Fruit fly (Drosophila melanogaster) whole organism, embryonic: ENCODE measurements around the gene CG3091.

ENCODE experiments used
- CG10267 ChIP-seq: fragments of 200-800 bp; sonication (Bioruptor generic); optimal IDR thresholded peaks from 2 replicates; lab custom pipeline; 2018; ENCODE audit warnings: missing biosample characterization, mild to moderate bottlenecking, missing genetic modification characterization, moderate library complexity
- CG10274 ChIP-seq: fragments of 200-800 bp; sonication (Bioruptor generic); optimal IDR thresholded peaks from 3 replicates; lab custom pipeline; 2017; ENCODE audit warnings: missing biosample characterization, mild to moderate bottlenecking, missing genetic modification characterization
- CG10565 ChIP-seq: fragments of 200-800 bp; sonication (Bioruptor generic); optimal IDR thresholded peaks from 3 replicates; lab custom pipeline; 2016; ENCODE audit warnings: missing biosample characterization, mild to moderate bottlenecking, missing genetic modification characterization
- CG11085 ChIP-seq: fragments of 200-800 bp; sonication (Bioruptor generic); IDR thresholded peaks from 2 replicates; pipeline ENCODE4 v1.3.6; 2022; ENCODE audit warnings: missing biosample characterization, missing genetic modification characterization
- CG11504 ChIP-seq: fragments of 200-800 bp; sonication (Bioruptor generic); optimal IDR thresholded peaks from 3 replicates; lab custom pipeline; 2019; ENCODE audit warnings: missing biosample characterization, mild to moderate bottlenecking, missing genetic modification characterization, moderate library complexity
- CG13287 ChIP-seq: fragments of 200-800 bp; sonication (Bioruptor generic); IDR thresholded peaks from 2 replicates; pipeline ENCODE4 v1.3.6; 2022; ENCODE audit warnings: missing biosample characterization, missing genetic modification characterization; ENCODE audit not compliant: partially characterized antibody
- CG15514 ChIP-seq: fragments of 200-800 bp; sonication (Bioruptor generic); optimal IDR thresholded peaks from 3 replicates; lab custom pipeline; 2017; ENCODE audit warnings: missing biosample characterization, missing genetic modification characterization, mild to moderate bottlenecking, moderate library complexity, missing genetic modification reagents
- CG2120 ChIP-seq: fragments of 200-800 bp; sonication (Bioruptor generic); optimal IDR thresholded peaks from 3 replicates; lab custom pipeline; 2016; ENCODE audit warnings: missing biosample characterization, missing genetic modification characterization
- CG33213 ChIP-seq: fragments of 200-800 bp; sonication (Bioruptor generic); optimal IDR thresholded peaks from 3 replicates; lab custom pipeline; 2016; ENCODE audit warnings: missing biosample characterization, missing genetic modification characterization
- CG3838 ChIP-seq: fragments of 200-800 bp; sonication (Bioruptor generic); optimal IDR thresholded peaks from 3 replicates; lab custom pipeline; 2016; ENCODE audit warnings: missing biosample characterization, missing genetic modification characterization
- CG4730 ChIP-seq: fragments of 200-800 bp; sonication (Bioruptor generic); IDR thresholded peaks from 2 replicates; pipeline ENCODE4 v1.3.6; 2022; ENCODE audit warnings: missing biosample characterization, missing genetic modification characterization
- CG6765 ChIP-seq: fragments of 200-800 bp; sonication (Bioruptor generic); optimal IDR thresholded peaks from 3 replicates; lab custom pipeline; 2017; ENCODE audit warnings: missing biosample characterization, mild to moderate bottlenecking, missing genetic modification characterization
- CG8089 ChIP-seq: fragments of 200-800 bp; sonication (Bioruptor generic); optimal IDR thresholded peaks from 3 replicates; lab custom pipeline; 2016; ENCODE audit warnings: missing biosample characterization, missing genetic modification characterization
- CG8290 ChIP-seq, 3 experiments: fragments of 200-800 bp; sonication (Bioruptor generic); optimal IDR thresholded peaks; 2 replicates each; lab custom pipeline; 2016 to 2019; ENCODE audit warnings: missing biosample characterization in 3 of 3, missing genetic modification characterization in 3 of 3, mild to moderate bottlenecking in 2 of 3, moderate library complexity in 1 of 3
- CG8924 ChIP-seq: fragments of 200-800 bp; optimal IDR thresholded peaks from 3 replicates; lab custom pipeline; 2019; ENCODE audit warnings: missing biosample characterization, mild to moderate bottlenecking, missing genetic modification characterization, moderate library complexity
- CG8944 ChIP-seq: fragments of 200-800 bp; sonication (Bioruptor generic); optimal IDR thresholded peaks from 3 replicates; lab custom pipeline; 2016; ENCODE audit warnings: missing biosample characterization, missing genetic modification characterization
- CG9215 ChIP-seq: fragments of 200-800 bp; sonication (Bioruptor generic); IDR thresholded peaks from 2 replicates; pipeline ENCODE4 v1.3.6; 2022; ENCODE audit warnings: missing biosample characterization, missing genetic modification characterization
- CG9727 ChIP-seq: fragments of 200-800 bp; sonication (Bioruptor generic); optimal IDR thresholded peaks from 3 replicates; lab custom pipeline; 2017; ENCODE audit warnings: missing biosample characterization, mild to moderate bottlenecking, missing genetic modification characterization
- D19A ChIP-seq: fragments of 200-800 bp; optimal IDR thresholded peaks from 3 replicates; lab custom pipeline; 2019; ENCODE audit warnings: missing biosample characterization, mild to moderate bottlenecking, missing genetic modification characterization, moderate library complexity
- Deaf1 ChIP-seq: fragments of 200-800 bp; optimal IDR thresholded peaks from 3 replicates; lab custom pipeline; 2019; ENCODE audit warnings: missing biosample characterization, mild to moderate bottlenecking, missing genetic modification characterization, moderate library complexity
- Ets97D ChIP-seq: fragments of 200-800 bp; sonication (Bioruptor generic); optimal IDR thresholded peaks from 3 replicates; lab custom pipeline; 2016; ENCODE audit warnings: missing biosample characterization, missing genetic modification characterization
- H2.0 ChIP-seq: fragments of 200-800 bp; sonication (Bioruptor generic); IDR thresholded peaks from 2 replicates; pipeline ENCODE4 v1.3.6; 2022; ENCODE audit warnings: missing biosample characterization, missing genetic modification characterization
- HHEX ChIP-seq: fragments of 200-800 bp; sonication (Bioruptor generic); optimal IDR thresholded peaks from 3 replicates; lab custom pipeline; 2017; ENCODE audit warnings: missing biosample characterization, mild to moderate bottlenecking, missing genetic modification characterization, missing genetic modification reagents
- HLH3B ChIP-seq: fragments of 200-800 bp; sonication (Bioruptor generic); IDR thresholded peaks from 2 replicates; pipeline ENCODE4 v1.3.6; 2022; ENCODE audit warnings: missing biosample characterization, missing genetic modification characterization
- Meics ChIP-seq: fragments of 200-800 bp; sonication (Bioruptor generic); optimal IDR thresholded peaks from 2 replicates; lab custom pipeline; 2017; ENCODE audit warnings: missing biosample characterization, mild to moderate bottlenecking, missing genetic modification characterization
- Myb ChIP-seq: fragments of 200-800 bp; sonication (Bioruptor generic); optimal IDR thresholded peaks from 2 replicates; lab custom pipeline; 2016; ENCODE audit warnings: missing biosample characterization, missing genetic modification characterization
- az2 ChIP-seq: fragments of 200-800 bp; sonication (Bioruptor generic); optimal IDR thresholded peaks from 3 replicates; lab custom pipeline; 2016; ENCODE audit warnings: missing biosample characterization, missing genetic modification characterization
- bbx ChIP-seq: fragments of 200-800 bp; sonication (Bioruptor generic); IDR thresholded peaks from 2 replicates; pipeline ENCODE4 v1.3.6; 2022; ENCODE audit warnings: missing biosample characterization, missing genetic modification characterization; ENCODE audit not compliant: partially characterized antibody
- chm ChIP-seq: fragments of 200-800 bp; sonication (Bioruptor generic); IDR thresholded peaks from 2 replicates; pipeline ENCODE4 v1.3.6; 2022; ENCODE audit warnings: missing biosample characterization, missing genetic modification characterization
- crc ChIP-seq: fragments of 200-800 bp; sonication (Bioruptor generic); optimal IDR thresholded peaks from 2 replicates; lab custom pipeline; 2016; ENCODE audit warnings: missing biosample characterization, missing genetic modification characterization
- ewg ChIP-seq: fragments of 200-800 bp; sonication (Bioruptor generic); optimal IDR thresholded peaks from 3 replicates; lab custom pipeline; 2017; ENCODE audit warnings: mild to moderate bottlenecking, missing biosample characterization, missing genetic modification reagents, missing genetic modification characterization
- fd96Cb ChIP-seq: fragments of 200-800 bp; sonication (Bioruptor generic); optimal IDR thresholded peaks from 2 replicates; lab custom pipeline; 2018; ENCODE audit warnings: missing biosample characterization, mild to moderate bottlenecking, missing genetic modification characterization, moderate library complexity
- fru ChIP-seq: fragments of >200 bp; optimal IDR thresholded peaks from 2 replicates; lab custom pipeline; 2017
- fu2 ChIP-seq: fragments of 200-800 bp; sonication (Bioruptor generic); optimal IDR thresholded peaks from 2 replicates; lab custom pipeline; 2016; ENCODE audit warnings: missing biosample characterization, missing genetic modification characterization
- hth ChIP-seq: fragments of >200 bp; optimal IDR thresholded peaks from 2 replicates; lab custom pipeline; 2017; ENCODE audit warnings: inconsistent platforms
- luna ChIP-seq: fragments of 200-800 bp; sonication (Bioruptor generic); optimal IDR thresholded peaks from 2 replicates; lab custom pipeline; 2016; ENCODE audit warnings: missing biosample characterization, missing genetic modification characterization
- nom ChIP-seq: fragments of 200-800 bp; sonication (Bioruptor generic); optimal IDR thresholded peaks from 2 replicates; lab custom pipeline; 2017; ENCODE audit warnings: missing biosample characterization, missing genetic modification characterization, mild to moderate bottlenecking, moderate library complexity, missing genetic modification reagents
- onecut ChIP-seq: fragments of 200-800 bp; sonication (Bioruptor generic); IDR thresholded peaks from 2 replicates; pipeline ENCODE4 v1.3.6; 2022; ENCODE audit warnings: missing biosample characterization, missing genetic modification characterization
- org-1 ChIP-seq: fragments of 200-800 bp; sonication (Bioruptor generic); optimal IDR thresholded peaks from 2 replicates; lab custom pipeline; 2017; ENCODE audit warnings: missing biosample characterization, missing genetic modification characterization
- peb ChIP-seq: fragments of 200-800 bp; sonication (Bioruptor generic); IDR thresholded peaks from 2 replicates; pipeline ENCODE4 v1.3.6; 2022; ENCODE audit warnings: missing biosample characterization, missing genetic modification characterization
- rib ChIP-seq: fragments of 200-800 bp; sonication (Bioruptor generic); IDR thresholded peaks from 2 replicates; pipeline ENCODE4 v1.3.6; 2022; ENCODE audit warnings: missing biosample characterization, missing genetic modification characterization
- sens ChIP-seq: fragments of 200-800 bp; sonication (Bioruptor generic); peaks from one replicate; lab custom pipeline; 2016; ENCODE audit warnings: missing biosample characterization, missing genetic modification characterization
- sim ChIP-seq: fragments of 200-800 bp; sonication (Bioruptor generic); IDR thresholded peaks from 2 replicates; pipeline ENCODE4 v1.3.6; 2022; ENCODE audit warnings: missing biosample characterization, missing genetic modification characterization
- slbo ChIP-seq: fragments of 200-800 bp; sonication (Bioruptor generic); IDR thresholded peaks from 2 replicates; pipeline ENCODE4 v1.3.6; 2022; ENCODE audit warnings: missing biosample characterization, missing genetic modification characterization
- slp2 ChIP-seq: fragments of 200-800 bp; sonication (Bioruptor generic); optimal IDR thresholded peaks from 2 replicates; lab custom pipeline; 2016; ENCODE audit warnings: missing biosample characterization, missing genetic modification characterization
- tna ChIP-seq: fragments of 200-800 bp; sonication (Bioruptor generic); IDR thresholded peaks from 2 replicates; pipeline ENCODE4 v1.3.6; 2022; ENCODE audit warnings: missing biosample characterization, missing genetic modification characterization; ENCODE audit not compliant: partially characterized antibody
- trem ChIP-seq: fragments of 200-800 bp; optimal IDR thresholded peaks from 3 replicates; lab custom pipeline; 2019; ENCODE audit warnings: missing biosample characterization, mild to moderate bottlenecking, missing genetic modification characterization, moderate library complexity
- unpg ChIP-seq: fragments of 200-800 bp; sonication (Bioruptor generic); optimal IDR thresholded peaks from 3 replicates; lab custom pipeline; 2018; ENCODE audit warnings: missing biosample characterization, mild to moderate bottlenecking, missing genetic modification characterization, moderate library complexity
- vnd ChIP-seq: fragments of 200-800 bp; sonication (Bioruptor generic); IDR thresholded peaks from 3 replicates; pipeline ENCODE4 v1.3.6; 2022; ENCODE audit warnings: missing biosample characterization, missing genetic modification characterization; ENCODE audit not compliant: partially characterized antibody

Gene CG3091

DNA sequence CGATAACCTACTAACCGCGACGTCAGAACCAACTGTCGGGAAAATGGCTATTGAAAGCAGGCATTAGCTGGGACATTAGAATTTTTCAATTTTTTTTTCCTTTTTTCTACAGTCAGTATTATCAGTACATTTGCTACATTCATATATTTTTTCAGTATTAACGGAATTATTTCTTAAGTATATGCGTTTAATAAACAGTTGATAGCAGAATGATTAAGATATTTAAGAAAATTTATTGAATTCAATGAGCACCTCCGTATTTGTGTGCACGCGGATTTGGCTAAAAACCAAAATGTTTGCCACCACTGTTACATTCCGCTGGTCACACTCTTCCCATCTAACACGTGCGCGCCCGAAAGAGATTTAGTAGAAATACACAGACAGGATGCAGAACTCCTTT, 8.5 kb upstream of the CG3091 start, which contains the start of the genes temp and CG3071 (continued):
- TF ChIP-seq rib (GFP tag; lab: Robert Waterston, UW) (0 out of 2 replicates have a peak, but pooled peaks have one; percentile 39), CG8924 (tag; lab: Kevin White, UChicago) (peak; percentile 61), CG10565 (GFP tag; lab: Kevin White, UChicago) (no peak), Ets97D (GFP tag; lab: Kevin White, UChicago) (peak; percentile 66), Meics (GFP tag; lab: Kevin White, UChicago) (peak; percentile 59), CG4730 (GFP tag; lab: Robert Waterston, UW) (no peak), CG8944 (GFP tag; lab: Kevin White, UChicago) (peak; percentile 50), CG9215 (GFP tag; lab: Robert Waterston, UW) (peak; percentile 70; the same call in 1 of the 2 replicates), slbo (no peak; the same call in none of the 2 replicates), az2 (peak; percentile 66), D19A (tag; lab: Kevin White, UChicago) (peak; percentile 19), bbx (GFP tag; lab: Robert Waterston, UW) (no peak), slp2 (no peak), CG8089 (GFP tag; lab: Kevin White, UChicago) (peak; percentile 7), peb (GFP tag; lab: Robert Waterston, UW) (no peak), tna (no peak), fu2 (GFP tag; lab: Kevin White, UChicago) (peak; percentile 66), CG3838 (GFP tag; lab: Kevin White, UChicago) (no peak), sens (GFP tag; lab: Kevin White, UChicago) (peak; percentile 95), luna (no peak), org-1 (no peak), hth (no peak), CG13287 (GFP tag; lab: Robert Waterston, UW) (no peak; the same call in 1 of the 2 replicates), fd96Cb (tag; lab: Kevin White, UChicago) (peak; percentile 33), onecut (GFP tag; lab: Robert Waterston, UW) (no peak; the same call in 1 of the 2 replicates)

dm6 chrX:2259763-2260162, 5.8 kb upstream of the CG3091 start, which contains the start of gene CG3078:
CG3078 (minus strand) TSS chrX:2259863.
- TF ChIP-seq onecut (GFP tag; lab: Robert Waterston, UW): peak; percentile 73
- no peak for TF ChIP-seq crc (GFP tag; lab: Kevin White, UChicago)
- TF ChIP-seq H2.0 (GFP tag; lab: Robert Waterston, UW): no peak
- no peak for TF ChIP-seq CG10267
- peak; percentile 9 for TF ChIP-seq CG15514 (GFP tag; lab: Kevin White, UChicago)
- no peak for TF ChIP-seq vnd (GFP tag; lab: Robert Waterston, UW)
- peak; percentile 49 for TF ChIP-seq Deaf1 (tag; lab: Kevin White, UChicago)
- peak; percentile 81 for TF ChIP-seq ewg (GFP tag; lab: Kevin White, UChicago)

DNA sequence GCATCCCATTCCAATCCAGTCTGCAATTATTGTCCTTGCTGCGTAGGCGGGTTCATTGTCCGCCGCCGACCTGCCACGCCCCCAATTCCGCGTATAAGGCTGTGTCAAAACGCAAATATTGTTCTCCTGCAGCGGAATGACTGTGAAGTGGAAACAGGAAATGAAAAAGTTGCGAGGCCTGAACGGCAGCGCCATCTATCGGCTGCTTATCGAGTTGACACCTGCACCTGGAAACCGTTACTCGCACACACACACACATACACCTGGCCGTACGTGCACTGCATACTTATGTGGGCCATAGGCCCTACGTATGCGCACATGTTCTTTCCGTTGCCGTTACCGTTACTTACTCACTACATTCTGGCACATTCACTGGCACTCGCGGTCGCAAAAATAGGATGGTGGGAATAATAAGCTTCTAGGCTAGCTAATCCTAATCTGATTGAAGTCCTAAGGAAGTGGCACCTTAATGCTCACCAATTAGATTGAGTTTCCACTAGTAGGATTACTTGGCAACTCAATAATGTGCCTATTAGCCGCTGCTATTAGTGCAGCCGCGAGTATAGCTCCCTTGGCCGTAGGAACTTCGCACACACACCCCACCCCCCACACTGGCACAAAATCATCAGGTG, 4.7 kb upstream of the CG3091 start:
- peak; percentile 7 for TF ChIP-seq CG11504 (tag; lab: Kevin White, UChicago)
- peak; percentile 2 for TF ChIP-seq CG6765
- TF ChIP-seq Myb: peak; percentile 29
- peak; percentile 4 for TF ChIP-seq CG9727 (GFP tag; lab: Kevin White, UChicago)
- TF ChIP-seq fru (lab: Kevin White, UChicago): no peak
- peak; percentile 35 for TF ChIP-seq nom
- TF ChIP-seq CG10274 (GFP tag; lab: Kevin White, UChicago): no peak
- 0 out of 2 replicates have a peak, but pooled peaks have one; percentile 20 for TF ChIP-seq chm (GFP tag; lab: Robert Waterston, UW)
- no peak for TF ChIP-seq CG8290 (GFP tag; optimal IDR thresholded peaks at IDR 0.05; lab: Kevin White, UChicago)
- peak in 1 of 2 experiments; percentile 28 for TF ChIP-seq CG8290 (tag; optimal IDR thresholded peaks at IDR 0.05; lab: Kevin White, UChicago)
- TF ChIP-seq unpg (GFP tag; lab: Kevin White, UChicago): peak; percentile 6
- TF ChIP-seq trem (tag; lab: Kevin White, UChicago): no peak
- no peak for TF ChIP-seq HLH3B
- no peak for TF ChIP-seq HHEX
- TF ChIP-seq CG33213 (GFP tag; lab: Kevin White, UChicago): no peak
- no peak for TF ChIP-seq sim (GFP tag; lab: Robert Waterston, UW)
- peak; percentile 20 for TF ChIP-seq CG2120 (GFP tag; lab: Kevin White, UChicago)
- TF ChIP-seq CG11085 (GFP tag; lab: Robert Waterston, UW): no peak
